Worm (Caenorhabditis elegans) whole organism, L4/young adult: ENCODE results near the gene F31E3.6.

Experiments used
- dao-5 ChIP-seq: sonication (generic microtip); optimal IDR thresholded peaks from 2 replicates; lab custom pipeline; 2016; ENCODE audit warnings: missing genotype, missing genetic modification characterization, moderate library complexity, missing compliant biosample characterization
- him-1 ChIP-seq: sonication (generic microtip); optimal IDR thresholded peaks from 2 replicates; lab custom pipeline; 2016; ENCODE audit warnings: missing genotype, missing genetic modification reagents, missing genetic modification characterization, missing compliant biosample characterization

DNA sequence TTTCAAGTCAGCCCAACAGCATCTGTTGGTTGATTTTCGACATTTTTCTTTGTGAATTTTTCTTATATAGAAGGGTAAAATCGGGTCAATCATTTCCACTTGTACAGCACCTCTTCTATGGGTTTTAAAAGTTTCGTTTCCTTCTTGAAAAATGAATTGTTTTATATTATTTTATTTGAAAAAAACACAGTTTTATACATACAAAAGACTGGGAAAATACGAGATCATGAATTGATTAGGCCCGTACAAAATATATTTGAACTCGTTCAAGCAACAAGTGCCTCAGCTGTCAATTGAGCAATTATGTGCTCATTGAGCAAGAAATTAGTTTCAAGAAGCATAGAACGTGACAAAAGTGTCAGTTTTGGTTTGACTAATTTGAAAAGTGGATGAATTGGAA, 20.3 kb downstream of the F31E3.6 start:
- TF ChIP-seq him-1 (tag; lab: Kevin White, UChicago) (no peak), dao-5 (tag; lab: Kevin White, UChicago) (no peak)
